Worm (Caenorhabditis elegans) whole organism, L2 larva: ENCODE results near the gene str-82.
A peak's percentile ranks its signal among the peaks of the same experiment; 100 is the strongest.

Source experiments
- Y55F3AM.14 ChIP-seq: fragments of 200-800 bp; sonication (Bioruptor generic); optimal IDR thresholded peaks from 2 replicates; lab custom pipeline; 2018; ENCODE audit warnings: mild to moderate bottlenecking, missing genetic modification characterization, missing compliant biosample characterization
- ZK546.5 ChIP-seq: sonication (generic microtip); optimal IDR thresholded peaks from 2 replicates; lab custom pipeline; 2017; ENCODE audit warnings: missing biosample characterization, missing genetic modification characterization
- alr-1 ChIP-seq: fragments of 150-350 bp; optimal IDR thresholded peaks from 2 replicates; lab custom pipeline; 2014; ENCODE audit warnings: missing biosample characterization, missing genetic modification characterization
- aly-2 ChIP-seq: fragments of 150-350 bp; optimal IDR thresholded peaks from 2 replicates; lab custom pipeline; 2014; ENCODE audit warnings: missing biosample characterization, missing genetic modification characterization
- ceh-82 ChIP-seq: fragments of 150-350 bp; optimal IDR thresholded peaks from 2 replicates; lab custom pipeline; 2014; ENCODE audit warnings: missing biosample characterization, missing genetic modification characterization
- dmd-4 ChIP-seq: sonication (generic microtip); optimal IDR thresholded peaks from 2 replicates; lab custom pipeline; 2017; ENCODE audit warnings: missing biosample characterization, missing genetic modification characterization
- egl-27 ChIP-seq: sonication (generic microtip); optimal IDR thresholded peaks from 3 replicates; lab custom pipeline; 2017; ENCODE audit warnings: missing biosample characterization, missing genetic modification reagents, missing genetic modification characterization
- elt-1 ChIP-seq: fragments of 150-350 bp; optimal IDR thresholded peaks from 2 replicates; lab custom pipeline; 2014; ENCODE audit warnings: missing biosample characterization, missing genetic modification characterization
- elt-3 ChIP-seq: sonication (generic microtip); optimal IDR thresholded peaks from 2 replicates; lab custom pipeline; 2017; ENCODE audit warnings: missing biosample characterization, missing genetic modification characterization
- fos-1 ChIP-seq: fragments of 150-350 bp; optimal IDR thresholded peaks from 2 replicates; lab custom pipeline; 2014; ENCODE audit warnings: missing biosample characterization, missing genetic modification characterization
- lin-11 ChIP-seq: fragments of 150-350 bp; sonication (generic microtip); optimal IDR thresholded peaks from 2 replicates; lab custom pipeline; 2014; ENCODE audit warnings: missing biosample characterization, missing genetic modification characterization, inconsistent platforms, mixed read lengths
- lin-13 ChIP-seq: fragments of 150-350 bp; optimal IDR thresholded peaks from 2 replicates; lab custom pipeline; 2014; ENCODE audit warnings: missing biosample characterization, missing genetic modification reagents, missing genetic modification characterization
- lin-39 ChIP-seq: fragments of 150-350 bp; optimal IDR thresholded peaks from 2 replicates; lab custom pipeline; 2014; ENCODE audit warnings: missing biosample characterization, missing genetic modification reagents, missing genetic modification characterization
- lsy-2 ChIP-seq, 2 experiments: fragments of 150-350 bp in 1 of 2; sonication (generic microtip) in 1 of 2; optimal IDR thresholded peaks; 2 replicates each; lab custom pipeline; 2014 to 2017; ENCODE audit warnings: missing biosample characterization in 2 of 2, missing genetic modification characterization in 2 of 2
- mab-5 ChIP-seq: fragments of 150-350 bp; optimal IDR thresholded peaks from 2 replicates; lab custom pipeline; 2014; ENCODE audit warnings: missing biosample characterization, missing genetic modification characterization
- mbf-1 ChIP-seq: sonication (generic microtip); optimal IDR thresholded peaks from 2 replicates; lab custom pipeline; 2017; ENCODE audit warnings: missing biosample characterization, missing genetic modification characterization
- mdl-1 ChIP-seq, 2 experiments: fragments of 150-350 bp in 1 of 2; sonication (generic microtip) in 1 of 2; optimal IDR thresholded peaks; 2 replicates each; lab custom pipeline; 2017; ENCODE audit warnings: missing biosample characterization in 2 of 2, missing genetic modification characterization in 2 of 2
- nhr-11 ChIP-seq: fragments of 150-350 bp; optimal IDR thresholded peaks from 2 replicates; lab custom pipeline; 2014; ENCODE audit warnings: missing biosample characterization, missing genetic modification characterization
- nhr-12 ChIP-seq: fragments of 150-350 bp; optimal IDR thresholded peaks from 2 replicates; lab custom pipeline; 2014; ENCODE audit warnings: missing biosample characterization, missing genetic modification characterization
- nhr-21 ChIP-seq: fragments of 150-350 bp; optimal IDR thresholded peaks from 2 replicates; lab custom pipeline; 2014; ENCODE audit warnings: missing biosample characterization, missing genetic modification characterization
- nhr-23 ChIP-seq: fragments of 150-350 bp; optimal IDR thresholded peaks from 2 replicates; lab custom pipeline; 2014; ENCODE audit warnings: missing biosample characterization, missing genetic modification reagents, missing genetic modification characterization
- nhr-77 ChIP-seq: fragments of 150-350 bp; optimal IDR thresholded peaks from 2 replicates; lab custom pipeline; 2014; ENCODE audit warnings: missing biosample characterization, missing genetic modification characterization
- peb-1 ChIP-seq: fragments of 150-350 bp; optimal IDR thresholded peaks from 2 replicates; lab custom pipeline; 2014; ENCODE audit warnings: missing biosample characterization, missing genetic modification characterization
- sem-4 ChIP-seq: fragments of 150-350 bp; optimal IDR thresholded peaks from 2 replicates; lab custom pipeline; 2014; ENCODE audit warnings: missing biosample characterization, missing genetic modification reagents, missing genetic modification characterization
- skn-1 ChIP-seq: sonication (generic microtip); optimal IDR thresholded peaks from 2 replicates; lab custom pipeline; 2017; ENCODE audit warnings: missing biosample characterization, missing genetic modification characterization
- sma-9 ChIP-seq, 2 experiments: fragments of 150-350 bp in 1 of 2; sonication (generic microtip) in 1 of 2; optimal IDR thresholded peaks; 2 replicates each; lab custom pipeline; 2014 to 2016; ENCODE audit warnings: missing genetic modification characterization in 2 of 2, mild to moderate bottlenecking in 1 of 2, missing biosample characterization in 1 of 2, missing compliant biosample characterization in 1 of 2, missing genetic modification reagents in 1 of 2, moderate library complexity in 1 of 2
- snpc-4 ChIP-seq: fragments of 150-350 bp; optimal IDR thresholded peaks from 2 replicates; lab custom pipeline; 2014; ENCODE audit warnings: missing biosample characterization, missing genetic modification characterization
- unc-39 ChIP-seq: fragments of 150-350 bp; optimal IDR thresholded peaks from 2 replicates; lab custom pipeline; 2014; ENCODE audit warnings: missing biosample characterization, missing genetic modification characterization
- unc-55 ChIP-seq: fragments of 150-350 bp; sonication (generic microtip); optimal IDR thresholded peaks from 3 replicates; lab custom pipeline; 2014; ENCODE audit warnings: missing biosample characterization, missing genetic modification reagents, missing genetic modification characterization
- zag-1 ChIP-seq: fragments of 150-350 bp; optimal IDR thresholded peaks from 2 replicates; lab custom pipeline; 2014; ENCODE audit warnings: missing biosample characterization, missing genetic modification characterization
- ztf-11 ChIP-seq: sonication (generic microtip); optimal IDR thresholded peaks from 2 replicates; lab custom pipeline; 2017; ENCODE audit warnings: missing biosample characterization, missing genetic modification characterization

The str-82 gene

ce11 chrV:3935892-3936478 lies 38.5 kb upstream of the str-82 start, which contains the start of gene cyp-35A5:
cyp-35A5 (plus strand) TSS chrV:3936326.
- TF ChIP-seq zag-1 (tag; lab: Kevin White, UChicago): no peak
- peak; percentile 7 for TF ChIP-seq fos-1

- TF ChIP-seq peb-1: no peak
- TF ChIP-seq ZK546.5 (tag; lab: Kevin White, UChicago): no peak
- TF ChIP-seq elt-1 (tag; lab: Kevin White, UChicago): no peak
- no peak for TF ChIP-seq aly-2 (tag; lab: Kevin White, UChicago)
- no peak for TF ChIP-seq skn-1 (tag; lab: Kevin White, UChicago)
- TF ChIP-seq lin-11 (tag; lab: Kevin White, UChicago): no peak
- no peak for TF ChIP-seq elt-3 (tag; lab: Kevin White, UChicago)
- no peak for TF ChIP-seq nhr-77 (tag; lab: Kevin White, UChicago)
- no peak for TF ChIP-seq egl-27 (tag; lab: Kevin White, UChicago)
- TF ChIP-seq ztf-11 (tag; lab: Kevin White, UChicago): no peak
- no peak for TF ChIP-seq sem-4 (tag; lab: Kevin White, UChicago)
- no peak for TF ChIP-seq nhr-12
- no peak for TF ChIP-seq sma-9 (GFP tag; optimal IDR thresholded peaks at IDR 0.05; lab: Kevin White, UChicago)
- TF ChIP-seq sma-9 (tag; optimal IDR thresholded peaks at IDR 0.05; lab: Kevin White, UChicago): no peak
- no peak for TF ChIP-seq fos-1
Measured at ce11 chrV:3938789-3939188, 35.7 kb upstream of the str-82 start, which contains the start of gene cyp-35B1. cyp-35B1 (plus strand) TSS chrV:3939032.

- TF ChIP-seq lin-13 (GFP tag; lab: Kevin White, UChicago) (no peak), unc-55 (no peak), elt-3 (tag; lab: Kevin White, UChicago) (no peak), dmd-4 (no peak), alr-1 (no peak), ceh-82 (no peak), ztf-11 (tag; lab: Kevin White, UChicago) (no peak), nhr-11 (tag; lab: Kevin White, UChicago) (no peak), sma-9 (GFP tag; optimal IDR thresholded peaks at IDR 0.05; lab: Kevin White, UChicago) (no peak), sma-9 (tag; optimal IDR thresholded peaks at IDR 0.05; lab: Kevin White, UChicago) (no peak), nhr-21 (tag; lab: Kevin White, UChicago) (no peak), fos-1 (no peak), peb-1 (no peak), aly-2 (tag; lab: Kevin White, UChicago) (no peak), snpc-4 (tag; lab: Kevin White, UChicago) (no peak), ZK546.5 (tag; lab: Kevin White, UChicago) (no peak), mdl-1 (tag; optimal IDR thresholded peaks at IDR 0.05; lab: Kevin White, UChicago) (no peak), lsy-2 (tag; optimal IDR thresholded peaks at IDR 0.05; lab: Kevin White, UChicago) (no peak), elt-1 (tag; lab: Kevin White, UChicago) (no peak), lin-39 (tag; lab: Kevin White, UChicago) (no peak)
Measured at ce11 chrV:3941860-3942259, 32.6 kb upstream of the str-82 start, which contains the start of gene cyp-35B2. cyp-35B2 (plus strand) TSS chrV:3942160.

ce11 chrV:3943364-3943763 lies 31.1 kb upstream of the str-82 start:
- TF ChIP-seq Y55F3AM.14 (GFP tag; lab: Kevin White, UChicago) (no peak), aly-2 (tag; lab: Kevin White, UChicago) (no peak), ztf-11 (tag; lab: Kevin White, UChicago) (no peak), skn-1 (tag; lab: Kevin White, UChicago) (no peak), unc-39 (no peak), nhr-23 (tag; lab: Kevin White, UChicago) (no peak), nhr-77 (tag; lab: Kevin White, UChicago) (no peak), mbf-1 (tag; lab: Kevin White, UChicago) (no peak), elt-3 (tag; lab: Kevin White, UChicago) (no peak), mab-5 (tag; lab: Kevin White, UChicago) (no peak), zag-1 (tag; lab: Kevin White, UChicago) (no peak)

- TF ChIP-seq snpc-4 (tag; lab: Kevin White, UChicago): no peak
- TF ChIP-seq lin-39 (tag; lab: Kevin White, UChicago): no peak
- TF ChIP-seq elt-1 (tag; lab: Kevin White, UChicago): no peak
- TF ChIP-seq ZK546.5 (tag; lab: Kevin White, UChicago): no peak
- no peak for TF ChIP-seq nhr-11 (tag; lab: Kevin White, UChicago)
- no peak for TF ChIP-seq lin-13 (GFP tag; lab: Kevin White, UChicago)
- no peak for TF ChIP-seq mab-5 (tag; lab: Kevin White, UChicago)
- no peak for TF ChIP-seq dmd-4
Measured at ce11 chrV:3945053-3945452, 29.4 kb upstream of the str-82 start, which contains the start of gene cyp-35B3. cyp-35B3 (plus strand) TSS chrV:3945353.
